1 fruit fly cellular context compared by ENCODE assay signal in genomic region chr3L:6752278-6753096, dm6.
TF ChIP-seq lines count a peak whose summit lies in the region.

Gene velo, minus strand, starts transcription at chr3L:6752752.
Gene Sbds, plus strand, starts transcription at chr3L:6752913.

TF ChIP-seq in whole organism, embryonic, 481 proteins besides CTCF, POLR2A, EP300 and RAD21 (continued from another document):
- TF ChIP-seq peb (GFP tag; IDR thresholded peaks at IDR 0.05; lab: Robert Waterston, UW): no peak
- TF ChIP-seq Side (GFP tag; optimal IDR thresholded peaks at IDR 0.05; lab: Kevin White, UChicago): peak; percentile 29
- no peak; the same call in 1 of the 2 replicates for TF ChIP-seq bowl (GFP tag; IDR thresholded peaks at IDR 0.05; lab: Robert Waterston, UW)
- TF ChIP-seq E2f2 (GFP tag; IDR thresholded peaks at IDR 0.05; lab: Robert Waterston, UW): peak; percentile 42; the same call in 1 of the 2 replicates
- TF ChIP-seq CG17912 (GFP tag; optimal IDR thresholded peaks at IDR 0.05; lab: Kevin White, UChicago): peak; percentile 37
- TF ChIP-seq Bdp1 (GFP tag; optimal IDR thresholded peaks at IDR 0.05; lab: Kevin White, UChicago): no peak
- peak; percentile 12 for TF ChIP-seq Chrac-16 (GFP tag; optimal IDR thresholded peaks at IDR 0.05; lab: Kevin White, UChicago)
- no peak for TF ChIP-seq CG8359 (GFP tag; optimal IDR thresholded peaks at IDR 0.05; lab: Kevin White, UChicago; ENCODE audit: borderline replicate concordance)
- no peak for TF ChIP-seq CG18011 (GFP tag; optimal IDR thresholded peaks at IDR 0.05; lab: Kevin White, UChicago)
- no peak for TF ChIP-seq seq (GFP tag; IDR thresholded peaks at IDR 0.05; lab: Robert Waterston, UW)
- TF ChIP-seq Kr (GFP tag; optimal IDR thresholded peaks at IDR 0.05; lab: Kevin White, UChicago): no peak
- TF ChIP-seq Dbx (GFP tag; IDR thresholded peaks at IDR 0.05; lab: Robert Waterston, UW): peak; percentile 42; the same call in 2 of the 3 replicates
- no peak for TF ChIP-seq CG11560 (tag; IDR thresholded peaks at IDR 0.05; lab: Robert Waterston, UW)
- TF ChIP-seq ssp (GFP tag; IDR thresholded peaks at IDR 0.05; lab: Robert Waterston, UW): no peak
- TF ChIP-seq CG1792 (GFP tag; optimal IDR thresholded peaks at IDR 0.05; lab: Kevin White, UChicago): no peak
- no peak for TF ChIP-seq ac (GFP tag; optimal IDR thresholded peaks at IDR 0.05; lab: Kevin White, UChicago)
- no peak for TF ChIP-seq en (GFP tag; optimal IDR thresholded peaks at IDR 0.05; lab: Kevin White, UChicago)
- TF ChIP-seq NK7.1 (GFP tag; optimal IDR thresholded peaks at IDR 0.05; lab: Kevin White, UChicago): no peak
- peak; percentile 14 for TF ChIP-seq ERR (GFP tag; optimal IDR thresholded peaks at IDR 0.05; lab: Kevin White, UChicago)
- no peak for TF ChIP-seq CrebB (tag; optimal IDR thresholded peaks at IDR 0.05; lab: Kevin White, UChicago)
- TF ChIP-seq Aef1 (GFP tag; IDR thresholded peaks at IDR 0.05; lab: Robert Waterston, UW): peak; percentile 75
- TF ChIP-seq tup (GFP tag; optimal IDR thresholded peaks at IDR 0.05; lab: Kevin White, UChicago): no peak
- no peak for TF ChIP-seq CG6175 (GFP tag; IDR thresholded peaks at IDR 0.05; lab: Robert Waterston, UW)
- no peak for TF ChIP-seq kah (GFP tag; optimal IDR thresholded peaks at IDR 0.05; lab: Kevin White, UChicago)
- TF ChIP-seq Gsc (GFP tag; IDR thresholded peaks at IDR 0.05; lab: Robert Waterston, UW): no peak
- peak; percentile 15 for TF ChIP-seq unpg (GFP tag; optimal IDR thresholded peaks at IDR 0.05; lab: Kevin White, UChicago)
- no peak for TF ChIP-seq CG31388 (GFP tag; optimal IDR thresholded peaks at IDR 0.05; lab: Kevin White, UChicago)
- TF ChIP-seq CG1233 (GFP tag; optimal IDR thresholded peaks at IDR 0.05; lab: Kevin White, UChicago): peak; percentile 9
- TF ChIP-seq CG34224 (GFP tag; IDR thresholded peaks at IDR 0.05; lab: Robert Waterston, UW; ENCODE audit: partially characterized antibody): peak; percentile 65
- TF ChIP-seq CG31441 (GFP tag; IDR thresholded peaks at IDR 0.05; lab: Robert Waterston, UW): no peak; the same call in 1 of the 2 replicates
- peak; percentile 12 for TF ChIP-seq Dp (GFP tag; optimal IDR thresholded peaks at IDR 0.05; lab: Kevin White, UChicago)
- TF ChIP-seq h (optimal IDR thresholded peaks at IDR 0.05; lab: Kevin White, UChicago): no peak
- TF ChIP-seq danr (GFP tag; IDR thresholded peaks at IDR 0.05; lab: Robert Waterston, UW): no peak
